Worm (Caenorhabditis elegans) whole organism, L1 larva: Measurements from ENCODE around the gene T05A8.1.

Experiments
- C04F5.9 ChIP-seq: sonication (generic microtip); optimal IDR thresholded peaks from 2 replicates; lab custom pipeline; 2016; ENCODE audit warnings: missing genetic modification characterization, missing compliant biosample characterization
- F16B12.6 ChIP-seq: fragments of 150-350 bp; optimal IDR thresholded peaks from 2 replicates; lab custom pipeline; 2014; ENCODE audit warnings: missing biosample characterization, missing genetic modification characterization
- aly-2 ChIP-seq: fragments of 150-350 bp; optimal IDR thresholded peaks from 2 replicates; lab custom pipeline; 2014; ENCODE audit warnings: missing biosample characterization, missing genetic modification characterization
- ceh-63 ChIP-seq: fragments of 200-800 bp; sonication (Bioruptor generic); optimal IDR thresholded peaks from 2 replicates; lab custom pipeline; 2018; ENCODE audit warnings: mild to moderate bottlenecking, missing genetic modification characterization, missing compliant biosample characterization
- ceh-90 ChIP-seq: sonication (generic microtip); optimal IDR thresholded peaks from 2 replicates; lab custom pipeline; 2016; ENCODE audit warnings: missing genetic modification characterization, missing compliant biosample characterization
- dsc-1 ChIP-seq: sonication (generic microtip); optimal IDR thresholded peaks from 2 replicates; lab custom pipeline; 2016; ENCODE audit warnings: mild to moderate bottlenecking, missing genetic modification characterization, missing compliant biosample characterization
- efl-1 ChIP-seq, 4 experiments: fragments of 150-350 bp; optimal IDR thresholded peaks in 3 of 4; peaks in 1 of 4; 1 replicate in 1 of 4; 2 replicates in 3 of 4; lab custom pipeline; 2014; ENCODE audit warnings: missing biosample characterization in 2 of 4, missing genetic modification characterization in 2 of 4, missing genetic modification reagents in 2 of 4
- efl-3 ChIP-seq: fragments of 200-800 bp; sonication (Bioruptor generic); optimal IDR thresholded peaks from 2 replicates; lab custom pipeline; 2018; ENCODE audit warnings: mild to moderate bottlenecking, missing genetic modification characterization, missing compliant biosample characterization
- elt-2 ChIP-seq: sonication (generic microtip); optimal IDR thresholded peaks from 2 replicates; lab custom pipeline; 2016; ENCODE audit warnings: missing genetic modification characterization, mild to moderate bottlenecking, inconsistent platforms, missing compliant biosample characterization, missing genetic modification reagents
- ets-5 ChIP-seq: fragments of 200-800 bp; sonication (Bioruptor generic); IDR thresholded peaks from 2 replicates; pipeline ENCODE4 v1.3.6; 2022; ENCODE audit warnings: missing genetic modification characterization, missing compliant biosample characterization
- hlh-17 ChIP-seq: fragments of 200-800 bp; sonication (Bioruptor generic); optimal IDR thresholded peaks from 2 replicates; lab custom pipeline; 2018; ENCODE audit warnings: missing genetic modification characterization, mild to moderate bottlenecking, missing compliant biosample characterization, moderate library complexity, borderline replicate concordance
- hpl-2 ChIP-seq: fragments of 150-350 bp; optimal IDR thresholded peaks from 2 replicates; lab custom pipeline; 2014; ENCODE audit warnings: missing biosample characterization, missing genetic modification reagents, missing genetic modification characterization
- irx-1 ChIP-seq: sonication (generic microtip); optimal IDR thresholded peaks from 2 replicates; lab custom pipeline; 2016; ENCODE audit warnings: missing genetic modification characterization, missing compliant biosample characterization
- isw-1 ChIP-seq: fragments of 200-800 bp; sonication (Bioruptor generic); IDR thresholded peaks from 2 replicates; pipeline ENCODE4 v1.3.6; 2022; ENCODE audit warnings: missing genetic modification characterization, missing compliant biosample characterization
- lin-14 ChIP-seq: fragments of 200-800 bp; sonication (Bioruptor generic); optimal IDR thresholded peaks from 2 replicates; lab custom pipeline; 2018; ENCODE audit warnings: mild to moderate bottlenecking, missing genetic modification characterization, moderate library complexity, missing compliant biosample characterization
- lir-3 ChIP-seq: sonication (generic microtip); optimal IDR thresholded peaks from 2 replicates; lab custom pipeline; 2016; ENCODE audit warnings: mild to moderate bottlenecking, missing genetic modification characterization, moderate library complexity, missing compliant biosample characterization; ENCODE audit not compliant: poor library complexity
- lsy-2 ChIP-seq, 2 experiments: fragments of 150-350 bp; optimal IDR thresholded peaks; 2 replicates each; lab custom pipeline; 2014; ENCODE audit warnings: missing biosample characterization in 2 of 2, missing genetic modification characterization in 2 of 2
- mab-9 ChIP-seq: fragments of 200-800 bp; sonication (Bioruptor generic); IDR thresholded peaks from 2 replicates; pipeline ENCODE4 v1.3.6; 2022; ENCODE audit warnings: missing genetic modification reagents, missing genetic modification characterization, missing compliant biosample characterization
- mdl-1 ChIP-seq, 2 experiments: fragments of 150-350 bp; optimal IDR thresholded peaks; 2 replicates each; lab custom pipeline; 2014 to 2017; ENCODE audit warnings: missing biosample characterization in 2 of 2, missing genetic modification characterization in 2 of 2, inconsistent platforms in 1 of 2
- nhr-11 ChIP-seq: fragments of 150-350 bp; optimal IDR thresholded peaks from 2 replicates; lab custom pipeline; 2014; ENCODE audit warnings: missing biosample characterization, missing genetic modification characterization
- nhr-85 ChIP-seq: sonication (generic microtip); peaks from one replicate; lab custom pipeline; 2016; ENCODE audit warnings: missing genetic modification characterization, inconsistent platforms, missing compliant biosample characterization
- pag-3 ChIP-seq: sonication (generic microtip); optimal IDR thresholded peaks from 2 replicates; lab custom pipeline; 2017; ENCODE audit warnings: missing genetic modification characterization, mild to moderate bottlenecking, missing compliant biosample characterization, antibody characterized with exemption, borderline replicate concordance; ENCODE audit not compliant: insufficient read depth
- pax-3 ChIP-seq: fragments of 200-800 bp; sonication (Bioruptor generic); optimal IDR thresholded peaks from 2 replicates; lab custom pipeline; 2018; ENCODE audit warnings: mild to moderate bottlenecking, missing genetic modification characterization, moderate library complexity, missing compliant biosample characterization
- skn-1 ChIP-seq: fragments of 150-350 bp; optimal IDR thresholded peaks from 2 replicates; lab custom pipeline; 2014; ENCODE audit warnings: missing biosample characterization, missing genetic modification characterization
- sup-37 ChIP-seq: fragments of 200-800 bp; sonication (Bioruptor generic); optimal IDR thresholded peaks from 2 replicates; lab custom pipeline; 2018; ENCODE audit warnings: mild to moderate bottlenecking, missing genetic modification characterization, missing compliant biosample characterization
- tbx-2 ChIP-seq: sonication (generic microtip); optimal IDR thresholded peaks from 2 replicates; lab custom pipeline; 2016; ENCODE audit warnings: missing genetic modification characterization, missing compliant biosample characterization
- unc-62 ChIP-seq: fragments of 150-350 bp; optimal IDR thresholded peaks from 2 replicates; lab custom pipeline; 2014; ENCODE audit warnings: missing biosample characterization, missing genetic modification reagents, missing genetic modification characterization
- vab-15 ChIP-seq: sonication (generic microtip); optimal IDR thresholded peaks from 2 replicates; lab custom pipeline; 2017; ENCODE audit warnings: missing genotype, mild to moderate bottlenecking, missing genetic modification characterization, missing compliant biosample characterization
- xbp-1 ChIP-seq: sonication (generic microtip); optimal IDR thresholded peaks from 2 replicates; lab custom pipeline; 2016; ENCODE audit warnings: missing genetic modification characterization, missing compliant biosample characterization
- zip-4 ChIP-seq: fragments of 200-800 bp; sonication (Bioruptor generic); optimal IDR thresholded peaks from 2 replicates; lab custom pipeline; 2018; ENCODE audit warnings: mild to moderate bottlenecking, missing genetic modification characterization, moderate library complexity, missing compliant biosample characterization
- ztf-4 ChIP-seq: fragments of 150-350 bp; optimal IDR thresholded peaks from 2 replicates; lab custom pipeline; 2014; ENCODE audit warnings: missing biosample characterization, missing genetic modification characterization

T05A8.1 gene

ce11 chrII:2709942-2710341 is at the start of gene T05A8.1:
T05A8.1 (minus strand) TSS chrII:2710042.
- TF ChIP-seq ets-5 (no peak), ztf-4 (no peak), pag-3 (tag; lab: Kevin White, UChicago) (no peak), vab-15 (tag; lab: Kevin White, UChicago) (no peak), lin-14 (GFP tag; lab: Kevin White, UChicago) (no peak), isw-1 (GFP tag; lab: Robert Waterston, UW) (no peak), sup-37 (GFP tag; lab: Kevin White, UChicago) (no peak), C04F5.9 (no peak), aly-2 (tag; lab: Kevin White, UChicago) (no peak), elt-2 (no peak), mab-9 (GFP tag; lab: Robert Waterston, UW) (no peak), dsc-1 (tag; lab: Kevin White, UChicago) (no peak), lir-3 (tag; lab: Kevin White, UChicago) (no peak), ceh-90 (no peak)
- TF ChIP-seq, all 84 proteins: peak for 0

- TF ChIP-seq efl-1 (optimal IDR thresholded peaks at IDR 0.05; lab: Kevin White, UChicago) (no peak), efl-1 (GFP tag; optimal IDR thresholded peaks at IDR 0.05 in 1 of 2; lab: Kevin White, UChicago) (no peak), ets-5 (no peak), skn-1 (tag; lab: Kevin White, UChicago) (no peak), lsy-2 (tag; optimal IDR thresholded peaks at IDR 0.05; lab: Kevin White, UChicago) (no peak), hlh-17 (GFP tag; lab: Kevin White, UChicago) (no peak), xbp-1 (tag; lab: Kevin White, UChicago) (no peak), nhr-85 (tag; lab: Kevin White, UChicago) (no peak), mdl-1 (tag; optimal IDR thresholded peaks at IDR 0.05; lab: Kevin White, UChicago) (no peak), ceh-90 (no peak)
Measured at ce11 chrII:2758476-2758875, 48.6 kb upstream of the T05A8.1 start, which contains the start of gene fbxb-107. fbxb-107 (plus strand) TSS chrII:2758772.

- TF ChIP-seq efl-1 (optimal IDR thresholded peaks at IDR 0.05; lab: Kevin White, UChicago) (no peak), efl-1 (GFP tag; optimal IDR thresholded peaks at IDR 0.05 in 1 of 2; lab: Kevin White, UChicago) (peak in 1 of 2 experiments; percentile 22), zip-4 (GFP tag; lab: Kevin White, UChicago) (no peak)
Measured at ce11 chrII:2757954-2758353, 48.1 kb upstream of the T05A8.1 start, which contains the start of gene F29A7.8. F29A7.8 (minus strand) TSS chrII:2758054.

- TF ChIP-seq pax-3 (tag; lab: Kevin White, UChicago) (no peak), ceh-63 (GFP tag; lab: Kevin White, UChicago) (no peak), F16B12.6 (no peak), skn-1 (tag; lab: Kevin White, UChicago) (no peak), efl-1 (optimal IDR thresholded peaks at IDR 0.05; lab: Kevin White, UChicago) (no peak), efl-1 (GFP tag; optimal IDR thresholded peaks at IDR 0.05 in 1 of 2; lab: Kevin White, UChicago) (no peak), efl-3 (GFP tag; lab: Kevin White, UChicago) (no peak), nhr-11 (no peak), elt-2 (no peak), tbx-2 (tag; lab: Kevin White, UChicago) (no peak)
Measured at ce11 chrII:2756351-2756750, 46.5 kb upstream of the T05A8.1 start.

- no peak for TF ChIP-seq lsy-2 (tag; optimal IDR thresholded peaks at IDR 0.05; lab: Kevin White, UChicago)
- no peak for TF ChIP-seq mab-9 (GFP tag; lab: Robert Waterston, UW)
- TF ChIP-seq unc-62 (GFP tag; lab: Kevin White, UChicago) = no peak
- no peak for TF ChIP-seq irx-1 (tag; lab: Kevin White, UChicago)
- no peak for TF ChIP-seq xbp-1 (tag; lab: Kevin White, UChicago)
Measured at ce11 chrII:2754595-2754994, 44.8 kb upstream of the T05A8.1 start.

- TF ChIP-seq hpl-2 (GFP tag; lab: Kevin White, UChicago) (no peak), lir-3 (tag; lab: Kevin White, UChicago) (no peak)
Measured at ce11 chrII:2752999-2753398, 43.2 kb upstream of the T05A8.1 start, which contains the start of gene F29A7.3. F29A7.3 (plus strand) TSS chrII:2753299.
